Worm (Caenorhabditis elegans): ENCODE measurements around the gene best-5.

Gene best-5

DNA sequence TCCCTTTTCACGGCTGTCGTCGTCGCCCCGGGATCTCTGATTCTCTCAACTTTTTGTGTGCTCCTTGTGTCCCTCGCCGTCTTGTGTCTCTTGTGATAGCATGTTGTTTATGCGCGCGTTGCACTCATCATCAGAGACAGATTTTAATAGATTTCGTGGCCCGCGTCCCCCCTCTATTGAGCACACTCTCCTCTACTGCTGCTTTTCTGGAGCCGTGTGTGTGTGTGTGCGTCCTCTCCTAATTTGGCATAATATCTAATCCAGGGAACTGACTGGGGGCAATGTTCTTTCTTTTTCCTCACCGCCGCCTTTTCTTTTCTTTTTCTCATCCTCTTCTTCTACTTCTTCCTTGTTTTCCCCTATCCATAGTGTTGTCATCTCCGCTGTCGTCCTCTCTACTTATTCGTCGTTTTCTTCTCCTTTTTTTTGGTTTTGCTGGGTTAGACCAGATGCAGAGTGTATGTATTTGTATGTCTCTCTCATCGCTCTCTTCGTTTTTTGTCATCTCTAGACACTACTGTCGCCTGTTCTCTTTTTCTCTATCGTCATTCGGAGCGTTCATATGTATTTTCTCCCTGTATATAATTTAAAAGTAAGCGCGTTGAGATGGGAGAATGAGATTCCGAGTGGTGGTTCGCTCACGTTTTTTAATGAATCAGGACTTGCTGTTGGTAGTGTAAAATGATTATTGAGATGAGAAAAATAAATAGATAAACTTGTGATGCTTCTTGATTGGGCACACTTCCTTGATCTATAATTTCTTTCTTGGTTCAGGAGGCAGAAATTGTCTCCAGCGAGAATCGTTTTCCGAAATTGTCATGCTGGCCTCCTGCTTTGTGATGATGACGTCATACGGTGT lies 13.9 kb upstream of the best-5 start (continued):
- TF ChIP-seq daf-16 (GFP tag; optimal IDR thresholded peaks at IDR 0.05) (no peak), daf-16 (tag; optimal IDR thresholded peaks at IDR 0.05) (peak; percentile 11), dpl-1 (GFP tag; optimal IDR thresholded peaks at IDR 0.05) (no peak), F26F4.8 (GFP tag; conservative IDR thresholded peaks at IDR 0.05) (no peak), nhr-10 (tag; optimal IDR thresholded peaks at IDR 0.05) (no peak), dmd-9 (GFP tag; IDR thresholded peaks at IDR 0.05) (no peak), egl-27 (tag; optimal IDR thresholded peaks at IDR 0.05) (no peak), hif-1 (tag; optimal IDR thresholded peaks at IDR 0.05) (peak in 1 of 2 experiments; percentile 32), ztf-11 (tag; optimal IDR thresholded peaks at IDR 0.05) (no peak), dmd-6 (GFP tag; IDR thresholded peaks at IDR 0.05) (peak; percentile 35; the same call in 1 of the 2 replicates), nhr-28 (tag; optimal IDR thresholded peaks at IDR 0.05) (peak; percentile 54), nhr-41 (GFP tag; IDR thresholded peaks at IDR 0.05) (no peak), mxl-3 (GFP tag; optimal IDR thresholded peaks at IDR 0.05) (peak; percentile 41), zip-11 (GFP tag; IDR thresholded peaks at IDR 0.05) (no peak), zip-2 (tag; optimal IDR thresholded peaks at IDR 0.05) (no peak), nhr-6 (tag; optimal IDR thresholded peaks at IDR 0.05) (no peak), T20F7.1 (GFP tag; optimal IDR thresholded peaks at IDR 0.05) (no peak), hmg-1.1 (GFP tag; IDR thresholded peaks at IDR 0.05) (peak; percentile 41; the same call in 1 of the 2 replicates), mdt-29 (GFP tag; IDR thresholded peaks at IDR 0.05) (no peak), F37D6.2 (tag; optimal IDR thresholded peaks at IDR 0.05) (peak; percentile 13), ceh-20 (GFP tag; IDR thresholded peaks at IDR 0.05) (no peak), egl-43 (GFP tag; IDR thresholded peaks at IDR 0.05) (0 out of 2 replicates have a peak, but pooled peaks have one; percentile 14), lsy-2 (tag; optimal IDR thresholded peaks at IDR 0.05) (peak in 1 of 2 experiments; percentile 11), spr-3 (GFP tag; optimal IDR thresholded peaks at IDR 0.05) (no peak), lin-38 (GFP tag; IDR thresholded peaks at IDR 0.05) (no peak), zfp-3 (GFP tag; conservative IDR thresholded peaks at IDR 0.05) (no peak)

DNA sequence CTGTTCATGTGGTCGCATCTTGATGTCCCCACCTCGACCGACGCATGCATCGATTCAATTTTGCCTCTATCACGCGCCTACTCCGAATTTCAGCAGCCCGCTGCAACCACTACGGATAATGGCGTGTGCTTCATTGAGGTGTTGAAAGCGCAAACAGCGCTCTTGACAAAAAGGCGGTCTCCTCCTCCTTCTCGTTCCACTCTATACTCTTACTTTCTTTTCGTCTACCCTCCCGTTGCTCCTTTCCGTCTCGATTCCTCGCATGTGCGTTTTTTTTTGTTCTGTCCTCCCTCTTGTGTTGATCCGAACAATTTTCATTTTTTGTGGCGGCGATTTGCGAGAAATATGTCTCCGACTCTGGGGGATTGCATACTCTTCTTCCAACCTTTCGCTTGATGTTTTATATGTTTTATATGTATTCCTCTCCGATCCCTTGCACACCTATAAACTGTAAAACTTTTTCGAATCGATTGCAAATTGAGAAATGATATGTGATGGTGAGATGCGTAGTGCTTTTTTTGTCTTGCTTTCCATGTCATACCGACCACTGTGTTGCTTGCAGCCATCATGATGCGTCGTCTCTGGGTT lies 12.7 kb upstream of the best-5 start:
- TF ChIP-seq aha-1 (tag), result peak; percentile 72
- peak; percentile 48 for TF ChIP-seq hlh-30 (tag; optimal IDR thresholded peaks at IDR 0.05; ENCODE audit: insufficient read depth)
- TF ChIP-seq fkh-10 (GFP tag; optimal IDR thresholded peaks at IDR 0.05), result no peak
- peak; percentile 17; the same call in 1 of the 2 replicates for TF ChIP-seq dmd-6 (GFP tag; IDR thresholded peaks at IDR 0.05)
- peak; percentile 3 for TF ChIP-seq rbr-2 (tag; optimal IDR thresholded peaks at IDR 0.05)
- peak; percentile 23 for TF ChIP-seq mep-1 (tag; optimal IDR thresholded peaks at IDR 0.05)
- TF ChIP-seq mes-2 (tag; optimal IDR thresholded peaks at IDR 0.05; ENCODE audit: poor library complexity, severe bottlenecking), result peak; percentile 24
- TF ChIP-seq set-16 (GFP tag; IDR thresholded peaks at IDR 0.05), result peak; percentile 27; the same call in 1 of the 2 replicates
- no peak for TF ChIP-seq lin-15B (tag; optimal IDR thresholded peaks at IDR 0.05)
- no peak for TF ChIP-seq lin-38 (GFP tag; IDR thresholded peaks at IDR 0.05)
- TF ChIP-seq nhr-48 (tag; optimal IDR thresholded peaks at IDR 0.05), result no peak
- TF ChIP-seq nhr-25 (tag; optimal IDR thresholded peaks at IDR 0.05; ENCODE audit: borderline replicate concordance, insufficient read depth), result peak; percentile 31
- TF ChIP-seq mdl-1 (tag; optimal IDR thresholded peaks at IDR 0.05), result peak in 1 of 2 experiments; percentile 67
- no peak for TF ChIP-seq ceh-28 (tag; optimal IDR thresholded peaks at IDR 0.05)
- TF ChIP-seq hlh-11 (tag; optimal IDR thresholded peaks at IDR 0.05), result peak; percentile 48
- TF ChIP-seq F37D6.2 (tag; optimal IDR thresholded peaks at IDR 0.05), result peak; percentile 1
- peak in 1 of 2 experiments; percentile 38 for TF ChIP-seq unc-62 (GFP tag; optimal IDR thresholded peaks at IDR 0.05 in 1 of 2)
- TF ChIP-seq unc-62 (tag; optimal IDR thresholded peaks at IDR 0.05), result no peak
- TF ChIP-seq lsy-2 (tag; optimal IDR thresholded peaks at IDR 0.05), result peak in 1 of 2 experiments; percentile 6
- 0 out of 2 replicates have a peak, but pooled peaks have one; percentile 15 for TF ChIP-seq egl-43 (GFP tag; IDR thresholded peaks at IDR 0.05)
- no peak for TF ChIP-seq daf-16 (GFP tag; optimal IDR thresholded peaks at IDR 0.05)
- TF ChIP-seq daf-16 (tag; optimal IDR thresholded peaks at IDR 0.05), result peak; percentile 20
- peak; percentile 7; the same call in 1 of the 2 replicates for TF ChIP-seq hmg-1.1 (GFP tag; IDR thresholded peaks at IDR 0.05)
- TF ChIP-seq F26F4.8 (GFP tag; conservative IDR thresholded peaks at IDR 0.05), result no peak
- no peak for TF ChIP-seq nhr-42 (GFP tag; IDR thresholded peaks at IDR 0.05)
